Worm (Caenorhabditis elegans) whole organism, young adult: ENCODE measurements around the gene B0513.4.
A peak's percentile ranks its signal among the peaks of the same experiment; 100 is the strongest.

Experiments
- F23B12.7 ChIP-seq: sonication (generic microtip); optimal IDR thresholded peaks from 2 replicates; lab custom pipeline; 2017; ENCODE audit warnings: missing genetic modification characterization, mild to moderate bottlenecking, missing compliant biosample characterization, antibody characterized with exemption, moderate library complexity; ENCODE audit not compliant: insufficient read depth
- F57C9.4 ChIP-seq: sonication (generic microtip); optimal IDR thresholded peaks from 2 replicates; lab custom pipeline; 2017; ENCODE audit warnings: mild to moderate bottlenecking, missing genetic modification characterization, missing compliant biosample characterization
- Y53G8AR.9 ChIP-seq: fragments of 200-800 bp; sonication (Bioruptor generic); conservative IDR thresholded peaks from 2 replicates; pipeline ENCODE4 v1.3.6; 2022; ENCODE audit warnings: missing genetic modification reagents, missing genetic modification characterization, missing compliant biosample characterization
- Y56A3A.18 ChIP-seq: fragments of 200-800 bp; sonication (Bioruptor generic); IDR thresholded peaks from 2 replicates; pipeline ENCODE4 v1.3.6; 2022; ENCODE audit warnings: missing genetic modification reagents, missing genetic modification characterization, missing compliant biosample characterization
- aptf-3 ChIP-seq: fragments of 200-800 bp; sonication (Bioruptor generic); IDR thresholded peaks from 2 replicates; pipeline ENCODE4 v1.3.6; 2022; ENCODE audit warnings: missing genetic modification characterization, missing compliant biosample characterization
- attf-6 ChIP-seq: fragments of 200-800 bp; sonication (Bioruptor generic); IDR thresholded peaks from 2 replicates; pipeline ENCODE4 v1.3.6; 2022; ENCODE audit warnings: missing genetic modification reagents, missing genetic modification characterization, missing compliant biosample characterization
- ccch-3 ChIP-seq: fragments of 200-800 bp; sonication (Bioruptor generic); optimal IDR thresholded peaks from 2 replicates; lab custom pipeline; 2018; ENCODE audit warnings: mild to moderate bottlenecking, missing genetic modification characterization, missing compliant biosample characterization
- cebp-2 ChIP-seq: fragments of 200-800 bp; sonication (Bioruptor generic); IDR thresholded peaks from 2 replicates; pipeline ENCODE4 v1.3.6; 2022; ENCODE audit warnings: missing genetic modification characterization, missing compliant biosample characterization
- ceh-100 ChIP-seq: fragments of 200-800 bp; sonication (Bioruptor generic); IDR thresholded peaks from 2 replicates; pipeline ENCODE4 v1.3.6; 2022; ENCODE audit warnings: missing genetic modification reagents, missing genetic modification characterization, missing compliant biosample characterization
- dpl-1 ChIP-seq: fragments of 150-350 bp; optimal IDR thresholded peaks from 2 replicates; lab custom pipeline; 2014; ENCODE audit warnings: missing biosample characterization, missing genetic modification reagents, missing genetic modification characterization
- egrh-3 ChIP-seq: fragments of 200-800 bp; sonication (Bioruptor generic); IDR thresholded peaks from 2 replicates; pipeline ENCODE4 v1.3.6; 2022; ENCODE audit warnings: missing genetic modification reagents, missing genetic modification characterization, missing compliant biosample characterization
- him-1 ChIP-seq: sonication (generic microtip); optimal IDR thresholded peaks from 2 replicates; lab custom pipeline; 2016; ENCODE audit warnings: missing genotype, missing genetic modification reagents, missing genetic modification characterization, missing compliant biosample characterization
- hmg-1.2 ChIP-seq: fragments of 200-800 bp; sonication (Bioruptor generic); IDR thresholded peaks from 2 replicates; pipeline ENCODE4 v1.3.6; 2022; ENCODE audit warnings: missing genetic modification reagents, missing genetic modification characterization, missing compliant biosample characterization
- hmg-20 ChIP-seq: fragments of 200-800 bp; sonication (Bioruptor generic); IDR thresholded peaks from 2 replicates; pipeline ENCODE4 v1.3.6; 2022; ENCODE audit warnings: missing genetic modification reagents, missing genetic modification characterization, missing compliant biosample characterization
- lin-40 ChIP-seq: sonication (generic microtip); optimal IDR thresholded peaks from 2 replicates; lab custom pipeline; 2016; ENCODE audit warnings: missing genetic modification characterization, mild to moderate bottlenecking, missing compliant biosample characterization, missing genotype, missing genetic modification reagents
- nfya-1 ChIP-seq: sonication (generic microtip); optimal IDR thresholded peaks from 2 replicates; lab custom pipeline; 2017; ENCODE audit warnings: antibody characterized with exemption, missing compliant biosample characterization, missing genetic modification characterization, borderline replicate concordance; ENCODE audit not compliant: insufficient read depth
- nfya-2 ChIP-seq: fragments of 200-800 bp; sonication (Bioruptor generic); IDR thresholded peaks from 2 replicates; pipeline ENCODE4 v1.3.6; 2022; ENCODE audit warnings: missing genetic modification reagents, missing genetic modification characterization, missing compliant biosample characterization
- nhr-27 ChIP-seq: fragments of 200-800 bp; sonication (Bioruptor generic); optimal IDR thresholded peaks from 2 replicates; lab custom pipeline; 2018; ENCODE audit warnings: mild to moderate bottlenecking, missing genetic modification characterization, moderate library complexity, missing compliant biosample characterization
- nhr-90 ChIP-seq: sonication (generic microtip); optimal IDR thresholded peaks from 2 replicates; lab custom pipeline; 2016; ENCODE audit warnings: missing genotype, mild to moderate bottlenecking, missing genetic modification characterization, missing compliant biosample characterization
- snpc-1.1 ChIP-seq: sonication (generic microtip); optimal IDR thresholded peaks from 2 replicates; lab custom pipeline; 2017; ENCODE audit warnings: missing genetic modification characterization, mild to moderate bottlenecking, missing compliant biosample characterization, antibody characterized with exemption, moderate library complexity, missing genotype, missing genetic modification reagents; ENCODE audit not compliant: insufficient read depth
- snpc-4 ChIP-seq, 5 experiments: fragments of 150-350 bp in 1 of 5; sonication (generic microtip) in 4 of 5; optimal IDR thresholded peaks; 2 replicates each; lab custom pipeline; 2014 to 2018; ENCODE audit warnings: missing genetic modification characterization in 5 of 5, missing biosample characterization in 3 of 5, antibody characterized with exemption in 2 of 5, mild to moderate bottlenecking in 2 of 5, missing compliant biosample characterization in 2 of 5, missing genotype in 2 of 5, moderate library complexity in 2 of 5, missing genetic modification reagents in 1 of 5
- somi-1 ChIP-seq: fragments of 200-800 bp; sonication (Bioruptor generic); optimal IDR thresholded peaks from 2 replicates; lab custom pipeline; 2018; ENCODE audit warnings: mild to moderate bottlenecking, missing genetic modification characterization, missing compliant biosample characterization
- tbp1 ChIP-seq: fragments of 200-800 bp; sonication (Bioruptor generic); optimal IDR thresholded peaks from 2 replicates; lab custom pipeline; 2018; ENCODE audit warnings: mild to moderate bottlenecking, missing genetic modification characterization, missing compliant biosample characterization
- tlf-1 ChIP-seq: fragments of 200-800 bp; sonication (Bioruptor generic); optimal IDR thresholded peaks from 2 replicates; lab custom pipeline; 2018; ENCODE audit warnings: mild to moderate bottlenecking, missing genetic modification characterization, missing compliant biosample characterization
- ztf-22 ChIP-seq: fragments of 200-800 bp; sonication (Bioruptor generic); optimal IDR thresholded peaks from 2 replicates; lab custom pipeline; 2018; ENCODE audit warnings: mild to moderate bottlenecking, missing genetic modification characterization, moderate library complexity, missing compliant biosample characterization

The B0513.4 gene

ce11 chrIV:13887408-13888163, 7.6 kb downstream of the B0513.4 start, which contains the start of gene lin-66 (continued):
- TF ChIP-seq snpc-4 (GFP tag; optimal IDR thresholded peaks at IDR 0.05; lab: Kevin White, UChicago), result no peak
- peak; percentile 37 to 84 (median 72) for TF ChIP-seq snpc-4 (tag; optimal IDR thresholded peaks at IDR 0.05; lab: Kevin White, UChicago)
- no peak for TF ChIP-seq ceh-100 (GFP tag; lab: Robert Waterston, UW)

- 0 out of 2 replicates have a peak, but pooled peaks have one; percentile 68 for TF ChIP-seq cebp-2 (GFP tag; lab: Robert Waterston, UW)
- no peak for TF ChIP-seq F57C9.4 (tag; lab: Kevin White, UChicago)
Observed at ce11 chrIV:13888164-13888518, 8.2 kb downstream of the B0513.4 start.

ce11 chrIV:13893103-13893502, 13.2 kb downstream of the B0513.4 start:
- TF ChIP-seq tlf-1 (GFP tag; lab: Kevin White, UChicago), result no peak
- TF ChIP-seq F23B12.7 (tag; lab: Kevin White, UChicago), result no peak
- TF ChIP-seq snpc-1.1 (tag; lab: Kevin White, UChicago), result peak; percentile 75
- TF ChIP-seq snpc-4 (GFP tag; optimal IDR thresholded peaks at IDR 0.05; lab: Kevin White, UChicago), result peak; percentile 36
- peak; percentile 88 to 95 (median 92) for TF ChIP-seq snpc-4 (tag; optimal IDR thresholded peaks at IDR 0.05; lab: Kevin White, UChicago)

ce11 chrIV:13902774-13903173, 22.8 kb downstream of the B0513.4 start, which contains the start of gene Y37A1A.3:
Gene Y37A1A.3 (minus strand): TSS chrIV:13902874.
- TF ChIP-seq nhr-27 (tag; lab: Kevin White, UChicago) (no peak), ccch-3 (GFP tag; lab: Kevin White, UChicago) (no peak), hmg-20 (GFP tag; lab: Robert Waterston, UW) (no peak), somi-1 (GFP tag; lab: Kevin White, UChicago) (no peak), dpl-1 (GFP tag; lab: Kevin White, UChicago) (no peak), Y53G8AR.9 (no peak), Y56A3A.18 (no peak), tbp1 (GFP tag; lab: Kevin White, UChicago) (no peak), him-1 (tag; lab: Kevin White, UChicago) (no peak), nhr-90 (tag; lab: Kevin White, UChicago) (no peak), F23B12.7 (tag; lab: Kevin White, UChicago) (no peak), ztf-22 (GFP tag; lab: Kevin White, UChicago) (no peak), aptf-3 (no peak), hmg-1.2 (GFP tag; lab: Robert Waterston, UW) (no peak)

- no peak for TF ChIP-seq nfya-2
- TF ChIP-seq attf-6 (GFP tag; lab: Robert Waterston, UW), result 0 out of 2 replicates have a peak, but pooled peaks have one; percentile 52
Observed at ce11 chrIV:13906369-13906768, 26.4 kb downstream of the B0513.4 start.

ce11 chrIV:13910013-13910412, 30.1 kb downstream of the B0513.4 start:
- peak; percentile 97 for TF ChIP-seq egrh-3

- peak; percentile 27 for TF ChIP-seq lin-40
- no peak for TF ChIP-seq nfya-1 (tag; lab: Kevin White, UChicago)
- TF ChIP-seq, all 124 proteins: peak for 1
Observed at ce11 chrIV:13910931-13911330, 31.0 kb downstream of the B0513.4 start.
